Worm (Caenorhabditis elegans) whole organism, L2 larva: Measurements from ENCODE around the gene vab-23.

Source experiments
- F13H6.1 ChIP-seq: sonication (generic microtip); optimal IDR thresholded peaks from 2 replicates; lab custom pipeline; 2016; ENCODE audit warnings: missing genetic modification characterization, missing compliant biosample characterization
- R02D3.7 ChIP-seq: fragments of 150-350 bp; optimal IDR thresholded peaks from 2 replicates; lab custom pipeline; 2014; ENCODE audit warnings: missing biosample characterization, missing genetic modification characterization
- ZK546.5 ChIP-seq: sonication (generic microtip); optimal IDR thresholded peaks from 2 replicates; lab custom pipeline; 2017; ENCODE audit warnings: missing biosample characterization, missing genetic modification characterization
- alr-1 ChIP-seq: fragments of 150-350 bp; optimal IDR thresholded peaks from 2 replicates; lab custom pipeline; 2014; ENCODE audit warnings: missing biosample characterization, missing genetic modification characterization
- aly-2 ChIP-seq: fragments of 150-350 bp; optimal IDR thresholded peaks from 2 replicates; lab custom pipeline; 2014; ENCODE audit warnings: missing biosample characterization, missing genetic modification characterization
- blmp-1 ChIP-seq: sonication (generic microtip); optimal IDR thresholded peaks from 2 replicates; lab custom pipeline; 2017; ENCODE audit warnings: missing genetic modification characterization, mild to moderate bottlenecking, missing compliant biosample characterization, antibody characterized with exemption, moderate library complexity; ENCODE audit not compliant: insufficient read depth
- ceh-82 ChIP-seq: fragments of 150-350 bp; optimal IDR thresholded peaks from 2 replicates; lab custom pipeline; 2014; ENCODE audit warnings: missing biosample characterization, missing genetic modification characterization
- crh-2 ChIP-seq: sonication (generic microtip); optimal IDR thresholded peaks from 2 replicates; lab custom pipeline; 2017; ENCODE audit warnings: missing biosample characterization, missing genetic modification characterization
- dmd-4 ChIP-seq: sonication (generic microtip); optimal IDR thresholded peaks from 2 replicates; lab custom pipeline; 2017; ENCODE audit warnings: missing biosample characterization, missing genetic modification characterization
- egl-27 ChIP-seq: sonication (generic microtip); optimal IDR thresholded peaks from 3 replicates; lab custom pipeline; 2017; ENCODE audit warnings: missing biosample characterization, missing genetic modification reagents, missing genetic modification characterization
- elt-1 ChIP-seq: fragments of 150-350 bp; optimal IDR thresholded peaks from 2 replicates; lab custom pipeline; 2014; ENCODE audit warnings: missing biosample characterization, missing genetic modification characterization
- elt-3 ChIP-seq: sonication (generic microtip); optimal IDR thresholded peaks from 2 replicates; lab custom pipeline; 2017; ENCODE audit warnings: missing biosample characterization, missing genetic modification characterization
- fos-1 ChIP-seq: fragments of 150-350 bp; optimal IDR thresholded peaks from 2 replicates; lab custom pipeline; 2014; ENCODE audit warnings: missing biosample characterization, missing genetic modification characterization
- gmeb-1 ChIP-seq: fragments of 150-350 bp; optimal IDR thresholded peaks from 2 replicates; lab custom pipeline; 2014; ENCODE audit warnings: missing biosample characterization, missing genetic modification characterization
- lin-11 ChIP-seq: fragments of 150-350 bp; sonication (generic microtip); optimal IDR thresholded peaks from 2 replicates; lab custom pipeline; 2014; ENCODE audit warnings: missing biosample characterization, missing genetic modification characterization, inconsistent platforms, mixed read lengths
- lin-13 ChIP-seq: fragments of 150-350 bp; optimal IDR thresholded peaks from 2 replicates; lab custom pipeline; 2014; ENCODE audit warnings: missing biosample characterization, missing genetic modification reagents, missing genetic modification characterization
- lsy-2 ChIP-seq, 2 experiments: fragments of 150-350 bp in 1 of 2; sonication (generic microtip) in 1 of 2; optimal IDR thresholded peaks; 2 replicates each; lab custom pipeline; 2014 to 2017; ENCODE audit warnings: missing biosample characterization in 2 of 2, missing genetic modification characterization in 2 of 2
- mab-5 ChIP-seq: fragments of 150-350 bp; optimal IDR thresholded peaks from 2 replicates; lab custom pipeline; 2014; ENCODE audit warnings: missing biosample characterization, missing genetic modification characterization
- mbf-1 ChIP-seq: sonication (generic microtip); optimal IDR thresholded peaks from 2 replicates; lab custom pipeline; 2017; ENCODE audit warnings: missing biosample characterization, missing genetic modification characterization
- mdl-1 ChIP-seq, 2 experiments: fragments of 150-350 bp in 1 of 2; sonication (generic microtip) in 1 of 2; optimal IDR thresholded peaks; 2 replicates each; lab custom pipeline; 2017; ENCODE audit warnings: missing biosample characterization in 2 of 2, missing genetic modification characterization in 2 of 2
- nhr-11 ChIP-seq: fragments of 150-350 bp; optimal IDR thresholded peaks from 2 replicates; lab custom pipeline; 2014; ENCODE audit warnings: missing biosample characterization, missing genetic modification characterization
- nhr-12 ChIP-seq: fragments of 150-350 bp; optimal IDR thresholded peaks from 2 replicates; lab custom pipeline; 2014; ENCODE audit warnings: missing biosample characterization, missing genetic modification characterization
- nhr-23 ChIP-seq: fragments of 150-350 bp; optimal IDR thresholded peaks from 2 replicates; lab custom pipeline; 2014; ENCODE audit warnings: missing biosample characterization, missing genetic modification reagents, missing genetic modification characterization
- nhr-25 ChIP-seq: fragments of 150-350 bp; sonication (generic microtip); optimal IDR thresholded peaks from 3 replicates; lab custom pipeline; 2014; ENCODE audit warnings: missing biosample characterization, missing genetic modification characterization
- nhr-6 ChIP-seq: fragments of 150-350 bp; optimal IDR thresholded peaks from 2 replicates; lab custom pipeline; 2014; ENCODE audit warnings: missing biosample characterization, missing genetic modification characterization
- nhr-77 ChIP-seq: fragments of 150-350 bp; optimal IDR thresholded peaks from 2 replicates; lab custom pipeline; 2014; ENCODE audit warnings: missing biosample characterization, missing genetic modification characterization
- sem-4 ChIP-seq: fragments of 150-350 bp; optimal IDR thresholded peaks from 2 replicates; lab custom pipeline; 2014; ENCODE audit warnings: missing biosample characterization, missing genetic modification reagents, missing genetic modification characterization
- skn-1 ChIP-seq: sonication (generic microtip); optimal IDR thresholded peaks from 2 replicates; lab custom pipeline; 2017; ENCODE audit warnings: missing biosample characterization, missing genetic modification characterization
- sma-9 ChIP-seq, 2 experiments: fragments of 150-350 bp in 1 of 2; sonication (generic microtip) in 1 of 2; optimal IDR thresholded peaks; 2 replicates each; lab custom pipeline; 2014 to 2016; ENCODE audit warnings: missing genetic modification characterization in 2 of 2, mild to moderate bottlenecking in 1 of 2, missing biosample characterization in 1 of 2, missing compliant biosample characterization in 1 of 2, missing genetic modification reagents in 1 of 2, moderate library complexity in 1 of 2
- snpc-4 ChIP-seq: fragments of 150-350 bp; optimal IDR thresholded peaks from 2 replicates; lab custom pipeline; 2014; ENCODE audit warnings: missing biosample characterization, missing genetic modification characterization
- unc-39 ChIP-seq: fragments of 150-350 bp; optimal IDR thresholded peaks from 2 replicates; lab custom pipeline; 2014; ENCODE audit warnings: missing biosample characterization, missing genetic modification characterization
- unc-62 ChIP-seq: fragments of 150-350 bp; optimal IDR thresholded peaks from 2 replicates; lab custom pipeline; 2014; ENCODE audit warnings: missing biosample characterization, missing genetic modification reagents, missing genetic modification characterization
- zag-1 ChIP-seq: fragments of 150-350 bp; optimal IDR thresholded peaks from 2 replicates; lab custom pipeline; 2014; ENCODE audit warnings: missing biosample characterization, missing genetic modification characterization
- ztf-1 ChIP-seq: fragments of 200-800 bp; sonication (Bioruptor generic); conservative IDR thresholded peaks from 2 replicates; pipeline ENCODE4 v1.3.6; 2022; ENCODE audit warnings: missing genetic modification characterization, missing compliant biosample characterization
- ztf-4 ChIP-seq: fragments of 150-350 bp; optimal IDR thresholded peaks from 2 replicates; lab custom pipeline; 2014; ENCODE audit warnings: missing biosample characterization, missing genetic modification characterization

The vab-23 gene

DNA sequence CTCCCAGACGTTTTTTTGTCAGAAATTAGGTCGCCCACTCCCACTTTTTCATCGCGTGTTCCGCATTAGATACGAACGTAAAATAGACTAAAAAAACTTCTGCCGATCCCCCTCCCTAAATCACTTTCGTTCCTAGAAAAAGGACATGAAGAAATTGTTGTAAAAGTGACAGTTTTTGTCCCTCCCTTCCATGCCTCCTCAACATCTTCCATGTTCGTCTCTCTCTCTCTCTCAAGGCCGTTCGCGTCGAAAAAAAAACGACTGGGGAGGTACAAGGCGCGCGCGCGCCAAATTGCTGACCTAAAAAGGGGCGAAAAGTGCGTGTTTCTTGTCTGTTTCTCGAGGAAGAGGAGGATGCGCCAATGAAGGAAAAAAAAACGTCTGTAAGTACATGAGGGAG, 27.7 kb upstream of the vab-23 start:
- TF ChIP-seq elt-1 (tag; lab: Kevin White, UChicago) (no peak), sem-4 (tag; lab: Kevin White, UChicago) (peak; percentile 64), blmp-1 (tag; lab: Kevin White, UChicago) (peak; percentile 77)
- TF ChIP-seq, all 48 proteins: peak for 2

ce11 chrII:11926501-11926900, 25.5 kb upstream of the vab-23 start:
- no peak for TF ChIP-seq elt-3 (tag; lab: Kevin White, UChicago)
- TF ChIP-seq dmd-4 (tag; lab: Kevin White, UChicago), result no peak
- TF ChIP-seq crh-2 (tag; lab: Kevin White, UChicago), result no peak
- no peak for TF ChIP-seq nhr-23
- TF ChIP-seq lin-13 (GFP tag; lab: Kevin White, UChicago), result no peak
- no peak for TF ChIP-seq unc-62 (GFP tag; lab: Kevin White, UChicago)
- TF ChIP-seq alr-1, result no peak
- no peak for TF ChIP-seq lsy-2 (tag; optimal IDR thresholded peaks at IDR 0.05; lab: Kevin White, UChicago)
- TF ChIP-seq lin-11 (tag; lab: Kevin White, UChicago), result no peak
- no peak for TF ChIP-seq F13H6.1 (tag; lab: Kevin White, UChicago)
- TF ChIP-seq snpc-4 (tag; lab: Kevin White, UChicago), result no peak
- no peak for TF ChIP-seq nhr-77 (tag; lab: Kevin White, UChicago)
- TF ChIP-seq nhr-12 (tag; lab: Kevin White, UChicago), result no peak
- no peak for TF ChIP-seq ztf-1
- TF ChIP-seq mbf-1 (tag; lab: Kevin White, UChicago), result no peak
- TF ChIP-seq nhr-6 (tag; lab: Kevin White, UChicago), result no peak
- TF ChIP-seq unc-39 (tag; lab: Kevin White, UChicago), result no peak

DNA sequence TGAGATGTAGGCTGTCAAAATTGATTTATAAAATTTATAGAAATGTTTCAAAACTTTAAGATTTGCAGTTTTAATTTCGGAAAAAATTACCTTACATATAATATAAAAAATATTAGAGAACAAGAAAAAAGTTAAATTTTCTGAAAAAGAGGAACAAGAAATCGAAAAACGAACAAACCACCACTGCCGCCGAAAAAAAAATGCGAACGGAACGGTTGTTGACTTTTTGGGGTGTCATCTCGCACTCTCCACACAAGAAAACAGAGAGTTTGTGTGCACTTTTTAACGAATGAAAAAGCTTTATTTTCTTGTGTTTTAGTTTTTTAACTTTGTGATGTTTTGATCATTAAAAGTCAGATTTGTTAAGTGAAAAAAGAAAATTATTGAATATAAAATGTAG, 24.2 kb upstream of the vab-23 start:
- TF ChIP-seq aly-2 (tag; lab: Kevin White, UChicago) (no peak), dmd-4 (tag; lab: Kevin White, UChicago) (no peak), sma-9 (GFP tag; optimal IDR thresholded peaks at IDR 0.05; lab: Kevin White, UChicago) (no peak), sma-9 (tag; optimal IDR thresholded peaks at IDR 0.05; lab: Kevin White, UChicago) (no peak), F13H6.1 (tag; lab: Kevin White, UChicago) (no peak), ztf-4 (tag; lab: Kevin White, UChicago) (no peak), zag-1 (tag; lab: Kevin White, UChicago) (no peak), nhr-77 (tag; lab: Kevin White, UChicago) (no peak), elt-1 (tag; lab: Kevin White, UChicago) (no peak), unc-62 (GFP tag; lab: Kevin White, UChicago) (no peak), lin-11 (tag; lab: Kevin White, UChicago) (no peak), nhr-11 (no peak), gmeb-1 (tag; lab: Kevin White, UChicago) (no peak), fos-1 (no peak), mdl-1 (tag; optimal IDR thresholded peaks at IDR 0.05; lab: Kevin White, UChicago) (no peak), alr-1 (no peak), ceh-82 (tag; lab: Kevin White, UChicago) (no peak), crh-2 (tag; lab: Kevin White, UChicago) (no peak), skn-1 (tag; lab: Kevin White, UChicago) (no peak), lsy-2 (tag; optimal IDR thresholded peaks at IDR 0.05; lab: Kevin White, UChicago) (no peak), elt-3 (tag; lab: Kevin White, UChicago) (no peak)

DNA sequence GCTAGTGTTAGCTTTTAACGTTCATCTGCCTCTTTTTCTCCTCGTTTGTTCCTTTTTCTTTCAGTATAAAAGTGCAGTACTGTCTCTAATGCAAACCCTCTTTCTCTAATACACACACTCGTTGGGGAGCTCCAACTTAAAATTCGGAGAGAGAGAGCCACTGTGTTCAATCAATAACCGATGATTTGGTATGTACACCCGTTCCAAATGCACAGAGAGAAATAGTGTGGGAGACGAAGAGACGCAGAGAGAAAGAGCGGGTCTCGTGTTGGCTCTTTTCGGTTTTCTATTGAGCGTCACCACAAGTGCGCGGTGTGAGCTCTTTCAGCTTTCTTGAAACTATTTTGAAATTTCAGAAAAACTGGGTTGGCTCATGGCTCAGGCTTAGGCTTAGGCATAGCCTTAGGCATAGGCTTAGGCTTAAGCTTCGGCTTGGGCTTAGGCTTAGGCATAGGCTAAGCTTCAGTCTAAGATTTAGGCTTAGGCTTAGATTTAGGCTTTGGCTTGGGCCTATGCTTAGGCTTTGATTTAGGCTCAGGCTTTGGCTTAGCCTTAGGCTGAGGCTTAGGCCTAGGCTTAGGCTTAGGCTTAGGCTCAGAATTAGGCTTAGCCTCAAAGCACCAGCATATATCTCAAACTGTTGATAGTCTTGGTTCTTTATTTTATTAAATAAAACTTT, 22.7 kb upstream of the vab-23 start:
- no peak for TF ChIP-seq ZK546.5
- no peak for TF ChIP-seq elt-3 (tag; lab: Kevin White, UChicago)
- no peak for TF ChIP-seq nhr-25 (tag; lab: Kevin White, UChicago)
- no peak for TF ChIP-seq egl-27
- TF ChIP-seq sma-9 (GFP tag; optimal IDR thresholded peaks at IDR 0.05; lab: Kevin White, UChicago), result no peak
- no peak for TF ChIP-seq sma-9 (tag; optimal IDR thresholded peaks at IDR 0.05; lab: Kevin White, UChicago)
- no peak for TF ChIP-seq R02D3.7 (tag; lab: Kevin White, UChicago)
- TF ChIP-seq F13H6.1 (tag; lab: Kevin White, UChicago), result no peak
- TF ChIP-seq ceh-82 (tag; lab: Kevin White, UChicago), result no peak
- no peak for TF ChIP-seq mdl-1 (tag; optimal IDR thresholded peaks at IDR 0.05; lab: Kevin White, UChicago)
- no peak for TF ChIP-seq nhr-77 (tag; lab: Kevin White, UChicago)
- no peak for TF ChIP-seq elt-1 (tag; lab: Kevin White, UChicago)
- no peak for TF ChIP-seq unc-62 (GFP tag; lab: Kevin White, UChicago)
- TF ChIP-seq fos-1, result no peak
- TF ChIP-seq gmeb-1 (tag; lab: Kevin White, UChicago), result no peak
- no peak for TF ChIP-seq crh-2 (tag; lab: Kevin White, UChicago)
- TF ChIP-seq ztf-1, result no peak
- no peak for TF ChIP-seq mab-5 (tag; lab: Kevin White, UChicago)
- TF ChIP-seq lin-13 (GFP tag; lab: Kevin White, UChicago), result no peak
- TF ChIP-seq alr-1, result no peak
- TF ChIP-seq, all 48 proteins: peak for 0
